Fruit fly (Drosophila melanogaster) whole organism, adult: Measurements from ENCODE around the gene CG32053.

ENCODE experiments used
- CG12768 ChIP-seq: fragments of 200-800 bp; sonication (Bioruptor generic); optimal IDR thresholded peaks from 2 replicates; lab custom pipeline; 2017; ENCODE audit warnings: missing biosample characterization, missing genetic modification characterization, mild to moderate bottlenecking, moderate library complexity, missing genetic modification reagents
- CG1620 ChIP-seq: fragments of 200-800 bp; sonication (Bioruptor generic); optimal IDR thresholded peaks from 2 replicates; lab custom pipeline; 2016; ENCODE audit warnings: missing biosample characterization, missing genetic modification characterization
- CG33017 ChIP-seq: fragments of 200-800 bp; sonication (Bioruptor generic); optimal IDR thresholded peaks from 2 replicates; lab custom pipeline; 2018; ENCODE audit warnings: missing biosample characterization, mild to moderate bottlenecking, missing genetic modification characterization, moderate library complexity
- CG5204 ChIP-seq: fragments of 200-800 bp; sonication (Bioruptor generic); optimal IDR thresholded peaks from 2 replicates; lab custom pipeline; 2016; ENCODE audit warnings: missing biosample characterization, missing genetic modification characterization
- cnc ChIP-seq, 2 experiments: fragments of >200 bp; optimal IDR thresholded peaks; 2 replicates each; lab custom pipeline; 2017
- ovo ChIP-seq: fragments of 200-800 bp; sonication (Bioruptor generic); optimal IDR thresholded peaks from 2 replicates; lab custom pipeline; 2016; ENCODE audit warnings: missing biosample characterization, missing genetic modification characterization

dm6 chr3L:10094722-10095121, 2.6 kb upstream of the CG32053 start, which contains the start of gene CG32054:
- TF ChIP-seq cnc (optimal IDR thresholded peaks at IDR 0.05; lab: Kevin White, UChicago) (no peak), CG33017 (tag; lab: Kevin White, UChicago) (no peak), CG12768 (no peak), CG5204 (no peak), ovo (GFP tag; lab: Kevin White, UChicago) (no peak), CG1620 (GFP tag; lab: Kevin White, UChicago) (no peak)
